Worm (Caenorhabditis elegans) whole organism, young adult: ENCODE data around the gene ZC250.4.

ENCODE experiments used
- C06A6.2 ChIP-seq: fragments of 200-800 bp; sonication (Bioruptor generic); conservative IDR thresholded peaks from 2 replicates; pipeline ENCODE4 v1.3.6; 2022; ENCODE audit warnings: missing genetic modification characterization, missing compliant biosample characterization
- F23B12.7 ChIP-seq: sonication (generic microtip); optimal IDR thresholded peaks from 2 replicates; lab custom pipeline; 2017; ENCODE audit warnings: missing genetic modification characterization, mild to moderate bottlenecking, missing compliant biosample characterization, antibody characterized with exemption, moderate library complexity; ENCODE audit not compliant: insufficient read depth
- ZK185.1 ChIP-seq: sonication (generic microtip); optimal IDR thresholded peaks from 2 replicates; lab custom pipeline; 2016; ENCODE audit warnings: mild to moderate bottlenecking, missing genetic modification characterization, missing compliant biosample characterization; ENCODE audit not compliant: poor library complexity, severe bottlenecking
- cebp-1 ChIP-seq, 2 experiments: fragments of 200-800 bp in 1 of 2; sonication (Bioruptor generic) in 1 of 2; sonication (generic microtip) in 1 of 2; IDR thresholded peaks in 1 of 2; optimal IDR thresholded peaks in 1 of 2; 2 replicates each; pipeline versions ENCODE4 v1.3.6 to Lab custom; 2017 to 2022; ENCODE audit warnings: missing compliant biosample characterization in 2 of 2, missing genetic modification characterization in 2 of 2, mild to moderate bottlenecking in 1 of 2, missing genetic modification reagents in 1 of 2, moderate library complexity in 1 of 2
- dpl-1 ChIP-seq: fragments of 150-350 bp; optimal IDR thresholded peaks from 2 replicates; lab custom pipeline; 2014; ENCODE audit warnings: missing biosample characterization, missing genetic modification reagents, missing genetic modification characterization
- pha-4 ChIP-seq: fragments of 150-350 bp; sonication (generic microtip); optimal IDR thresholded peaks from 2 replicates; lab custom pipeline; 2014; ENCODE audit warnings: missing biosample characterization, missing genetic modification reagents, missing genetic modification characterization
- unc-62 ChIP-seq: fragments of 150-350 bp; optimal IDR thresholded peaks from 2 replicates; lab custom pipeline; 2014; ENCODE audit warnings: missing biosample characterization, missing genetic modification reagents, missing genetic modification characterization

DNA sequence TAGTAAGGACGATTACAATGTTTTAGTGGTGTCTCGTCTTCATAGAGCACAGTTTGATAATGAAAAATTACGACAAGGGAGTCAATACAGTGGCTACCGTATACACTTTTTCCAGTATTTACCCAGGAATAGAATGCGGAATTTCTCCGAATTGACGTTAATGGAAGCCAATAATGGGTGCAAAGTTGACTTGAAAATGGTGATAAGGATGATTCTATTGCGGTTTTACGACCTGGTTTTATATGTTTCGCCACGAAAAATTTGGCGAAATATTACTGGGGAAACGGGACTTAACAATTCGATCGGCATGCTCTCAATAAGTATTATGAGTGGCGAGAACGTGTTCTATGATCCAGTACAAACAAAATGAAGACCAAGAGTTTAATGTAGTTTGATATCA lies 7.0 kb upstream of the ZC250.4 start:
- no peak for TF ChIP-seq dpl-1
- no peak for TF ChIP-seq ZK185.1 (tag; lab: Kevin White, UChicago)
- TF ChIP-seq cebp-1 (GFP tag; IDR thresholded peaks at IDR 0.05; lab: Robert Waterston, UW), result no peak
- no peak for TF ChIP-seq cebp-1 (tag; optimal IDR thresholded peaks at IDR 0.05; lab: Kevin White, UChicago)
- no peak for TF ChIP-seq unc-62
- no peak for TF ChIP-seq pha-4
- TF ChIP-seq C06A6.2, result no peak
- TF ChIP-seq F23B12.7 (tag; lab: Kevin White, UChicago), result no peak
